Fruit fly (Drosophila melanogaster) whole organism, embryonic: ENCODE results near the gene CG5910.

Source experiments
- ATbp ChIP-seq: fragments of 200-800 bp; sonication (Bioruptor generic); optimal IDR thresholded peaks from 2 replicates; lab custom pipeline; 2017; ENCODE audit warnings: missing biosample characterization, mild to moderate bottlenecking, missing genetic modification characterization, missing genetic modification reagents
- Aef1 ChIP-seq: fragments of 200-800 bp; sonication (Bioruptor generic); IDR thresholded peaks from 3 replicates; pipeline ENCODE4 v1.3.6; 2022; ENCODE audit warnings: missing biosample characterization, missing genetic modification characterization
- BtbVII ChIP-seq: fragments of 200-800 bp; sonication (Bioruptor generic); optimal IDR thresholded peaks from 3 replicates; lab custom pipeline; 2017; ENCODE audit warnings: missing biosample characterization, mild to moderate bottlenecking, missing genetic modification characterization
- CG10267 ChIP-seq: fragments of 200-800 bp; sonication (Bioruptor generic); optimal IDR thresholded peaks from 2 replicates; lab custom pipeline; 2018; ENCODE audit warnings: missing biosample characterization, mild to moderate bottlenecking, missing genetic modification characterization, moderate library complexity
- CG10979 ChIP-seq: fragments of 200-800 bp; sonication (Bioruptor generic); optimal IDR thresholded peaks from 2 replicates; lab custom pipeline; 2018; ENCODE audit warnings: missing biosample characterization, mild to moderate bottlenecking, missing genetic modification characterization, moderate library complexity
- CG11560 ChIP-seq: fragments of 200-800 bp; sonication (Bioruptor generic); IDR thresholded peaks from 3 replicates; pipeline ENCODE4 v1.3.6; 2022; ENCODE audit warnings: missing biosample characterization, missing genetic modification characterization
- CG12769 ChIP-seq: fragments of 200-800 bp; sonication (Bioruptor generic); optimal IDR thresholded peaks from 2 replicates; lab custom pipeline; 2019; ENCODE audit warnings: missing biosample characterization, mild to moderate bottlenecking, missing genetic modification characterization, moderate library complexity
- CG14667 ChIP-seq: fragments of 200-800 bp; sonication (Bioruptor generic); IDR thresholded peaks from 2 replicates; pipeline ENCODE4 v1.3.6; 2022; ENCODE audit warnings: missing biosample characterization, missing genetic modification characterization
- CG14710 ChIP-seq: fragments of 200-800 bp; sonication (Bioruptor generic); optimal IDR thresholded peaks from 3 replicates; lab custom pipeline; 2019; ENCODE audit warnings: missing biosample characterization, mild to moderate bottlenecking, missing genetic modification characterization, moderate library complexity
- CG15696 ChIP-seq: fragments of 200-800 bp; sonication (Bioruptor generic); optimal IDR thresholded peaks from 2 replicates; lab custom pipeline; 2019; ENCODE audit warnings: missing biosample characterization, mild to moderate bottlenecking, missing genetic modification characterization, moderate library complexity
- CG16813 ChIP-seq: fragments of 200-800 bp; sonication (Bioruptor generic); IDR thresholded peaks from 3 replicates; pipeline ENCODE4 v1.3.6; 2022; ENCODE audit warnings: missing biosample characterization, missing genetic modification characterization; ENCODE audit not compliant: partially characterized antibody
- CG30403 ChIP-seq: fragments of 200-800 bp; sonication (Bioruptor generic); optimal IDR thresholded peaks from 3 replicates; lab custom pipeline; 2016; ENCODE audit warnings: missing biosample characterization, missing genetic modification characterization
- CG32772 ChIP-seq: fragments of 200-800 bp; sonication (Bioruptor generic); IDR thresholded peaks from 2 replicates; pipeline ENCODE4 v1.3.6; 2022; ENCODE audit warnings: missing biosample characterization, missing genetic modification characterization
- CG3726 ChIP-seq: fragments of 200-800 bp; sonication (Bioruptor generic); IDR thresholded peaks from 3 replicates; pipeline ENCODE4, ENCODE4 v1.3.6; 2022; ENCODE audit warnings: missing biosample characterization, missing genetic modification characterization
- CG4404 ChIP-seq: fragments of 200-800 bp; sonication (Bioruptor generic); IDR thresholded peaks from 2 replicates; pipeline ENCODE4 v1.3.6; 2022; ENCODE audit warnings: missing biosample characterization, missing genetic modification characterization
- CG5180 ChIP-seq: fragments of 200-800 bp; sonication (Bioruptor generic); optimal IDR thresholded peaks from 3 replicates; lab custom pipeline; 2017; ENCODE audit warnings: missing biosample characterization, missing genetic modification characterization, mild to moderate bottlenecking, moderate library complexity, missing genetic modification reagents
- CG6689 ChIP-seq: fragments of 200-800 bp; sonication (Bioruptor generic); IDR thresholded peaks from 2 replicates; pipeline ENCODE4 v1.3.6; 2022; ENCODE audit warnings: missing biosample characterization, missing genetic modification characterization
- CG7271 ChIP-seq: fragments of 200-800 bp; sonication (Bioruptor generic); optimal IDR thresholded peaks from 2 replicates; lab custom pipeline; 2018; ENCODE audit warnings: missing biosample characterization, mild to moderate bottlenecking, missing genetic modification characterization, moderate library complexity
- CG7839 ChIP-seq: fragments of 200-800 bp; sonication (Bioruptor generic); optimal IDR thresholded peaks from 3 replicates; lab custom pipeline; 2018; ENCODE audit warnings: missing biosample characterization, mild to moderate bottlenecking, missing genetic modification characterization, moderate library complexity
- CG8388 ChIP-seq: fragments of 200-800 bp; sonication (Bioruptor generic); optimal IDR thresholded peaks from 2 replicates; lab custom pipeline; 2019; ENCODE audit warnings: missing biosample characterization, mild to moderate bottlenecking, missing genetic modification characterization, moderate library complexity
- CTCF ChIP-seq: fragments of 200-800 bp; sonication (Bioruptor generic); optimal IDR thresholded peaks from 2 replicates; lab custom pipeline; 2017; ENCODE audit warnings: missing biosample characterization, mild to moderate bottlenecking, missing genetic modification characterization, moderate library complexity
- CoRest ChIP-seq: fragments of 200-800 bp; sonication (Bioruptor generic); optimal IDR thresholded peaks from 3 replicates; lab custom pipeline; 2018; ENCODE audit warnings: missing biosample characterization, mild to moderate bottlenecking, missing genetic modification characterization, moderate library complexity
- Ets65A ChIP-seq: fragments of 200-800 bp; sonication (Bioruptor generic); peaks from one replicate; lab custom pipeline; 2016; ENCODE audit warnings: missing biosample characterization, missing genetic modification characterization
- Gug ChIP-seq: fragments of 200-800 bp; sonication (Bioruptor generic); IDR thresholded peaks from 4 replicates; pipeline ENCODE4 v1.3.6; 2022; ENCODE audit warnings: missing biosample characterization, missing genetic modification characterization
- Hr51 ChIP-seq, 2 experiments: fragments of 200-800 bp; sonication (Bioruptor generic); optimal IDR thresholded peaks; 2 replicates in 1 of 2; 3 replicates in 1 of 2; lab custom pipeline; 2016 to 2018; ENCODE audit warnings: missing biosample characterization in 2 of 2, missing genetic modification characterization in 2 of 2, mild to moderate bottlenecking in 1 of 2, moderate library complexity in 1 of 2
- Hsf ChIP-seq: fragments of 200-800 bp; sonication (Bioruptor generic); optimal IDR thresholded peaks from 3 replicates; lab custom pipeline; 2016; ENCODE audit warnings: missing biosample characterization, missing genetic modification characterization
- Med ChIP-seq: fragments of 200-800 bp; sonication (Bioruptor generic); peaks from one replicate; lab custom pipeline; 2016; ENCODE audit warnings: missing biosample characterization, missing genetic modification characterization, mild to moderate bottlenecking, inconsistent platforms, moderate library complexity
- Poxn ChIP-seq: fragments of 200-800 bp; sonication (Bioruptor generic); IDR thresholded peaks from 2 replicates; pipeline ENCODE4 v1.3.6; 2022; ENCODE audit warnings: missing biosample characterization, missing genetic modification characterization
- Sox102F ChIP-seq: fragments of 200-800 bp; sonication (Bioruptor generic); optimal IDR thresholded peaks from 2 replicates; lab custom pipeline; 2018; ENCODE audit warnings: missing biosample characterization, mild to moderate bottlenecking, missing genetic modification characterization, moderate library complexity
- Spps ChIP-seq: fragments of 200-800 bp; sonication (Bioruptor generic); optimal IDR thresholded peaks from 2 replicates; lab custom pipeline; 2018; ENCODE audit warnings: missing biosample characterization, mild to moderate bottlenecking, missing genetic modification characterization
- Xrp1 ChIP-seq: fragments of 200-800 bp; sonication (Bioruptor generic); IDR thresholded peaks from 2 replicates; pipeline ENCODE4 v1.3.6; 2022; ENCODE audit warnings: missing biosample characterization, missing genetic modification characterization
- ara ChIP-seq: fragments of 200-800 bp; sonication (Bioruptor generic); IDR thresholded peaks from 2 replicates; pipeline ENCODE4 v1.3.6; 2022; ENCODE audit warnings: missing biosample characterization, missing genetic modification characterization
- bsh ChIP-seq, 2 experiments: fragments of 200-800 bp; sonication (Bioruptor generic); optimal IDR thresholded peaks; 2 replicates each; lab custom pipeline; 2017 to 2018; ENCODE audit warnings: mild to moderate bottlenecking in 2 of 2, missing biosample characterization in 2 of 2, missing genetic modification characterization in 2 of 2, moderate library complexity in 1 of 2
- chif ChIP-seq, 2 experiments: fragments of 200-800 bp; sonication (Bioruptor generic); optimal IDR thresholded peaks; 3 replicates each; lab custom pipeline; 2016; ENCODE audit warnings: missing biosample characterization in 2 of 2, missing genetic modification characterization in 2 of 2
- chn ChIP-seq: fragments of 200-800 bp; sonication (Bioruptor generic); optimal IDR thresholded peaks from 2 replicates; lab custom pipeline; 2016; ENCODE audit warnings: missing biosample characterization, missing genetic modification characterization
- fd96Cb ChIP-seq: fragments of 200-800 bp; sonication (Bioruptor generic); optimal IDR thresholded peaks from 2 replicates; lab custom pipeline; 2018; ENCODE audit warnings: missing biosample characterization, mild to moderate bottlenecking, missing genetic modification characterization, moderate library complexity
- lola ChIP-seq, 3 experiments: fragments of >200 bp in 2 of 3; fragments of 200-800 bp in 1 of 3; sonication (Bioruptor generic) in 1 of 3; optimal IDR thresholded peaks; 2 replicates each; lab custom pipeline; 2017 to 2019; ENCODE audit warnings: missing biosample characterization in 3 of 3, missing genetic modification characterization in 3 of 3, mild to moderate bottlenecking in 1 of 3, moderate library complexity in 1 of 3
- lov ChIP-seq, 2 experiments: fragments of 200-800 bp in 1 of 2; fragments of >200 bp in 1 of 2; sonication (Bioruptor generic) in 1 of 2; IDR thresholded peaks in 1 of 2; optimal IDR thresholded peaks in 1 of 2; 2 replicates in 1 of 2; 3 replicates in 1 of 2; pipeline versions ENCODE4 v1.3.6 to Lab custom; 2017 to 2022; ENCODE audit warnings: missing biosample characterization in 1 of 2, missing genetic modification characterization in 1 of 2
- phol ChIP-seq: fragments of 200-800 bp; sonication (Bioruptor generic); optimal IDR thresholded peaks from 3 replicates; lab custom pipeline; 2018; ENCODE audit warnings: missing biosample characterization, mild to moderate bottlenecking, missing genetic modification characterization, moderate library complexity
- row ChIP-seq: fragments of 200-800 bp; sonication (Bioruptor generic); IDR thresholded peaks from 3 replicates; pipeline ENCODE4 v1.3.6; 2022; ENCODE audit warnings: missing biosample characterization, missing genetic modification characterization
- sim ChIP-seq: fragments of 200-800 bp; sonication (Bioruptor generic); IDR thresholded peaks from 2 replicates; pipeline ENCODE4 v1.3.6; 2022; ENCODE audit warnings: missing biosample characterization, missing genetic modification characterization
- sisA ChIP-seq: fragments of 200-800 bp; sonication (Bioruptor generic); IDR thresholded peaks from 2 replicates; pipeline ENCODE4 v1.3.6; 2022; ENCODE audit warnings: missing biosample characterization, missing genetic modification characterization
- sug ChIP-seq: fragments of 200-800 bp; optimal IDR thresholded peaks from 2 replicates; lab custom pipeline; 2019; ENCODE audit warnings: missing biosample characterization, mild to moderate bottlenecking, missing genetic modification characterization, moderate library complexity
- tgo ChIP-seq: fragments of 200-800 bp; sonication (Bioruptor generic); IDR thresholded peaks from 3 replicates; pipeline ENCODE4 v1.3.6; 2022; ENCODE audit warnings: missing biosample characterization, missing genetic modification characterization
- toy ChIP-seq: fragments of 200-800 bp; sonication (Bioruptor generic); IDR thresholded peaks from 2 replicates; pipeline ENCODE4 v1.3.6; 2022; ENCODE audit warnings: missing biosample characterization, missing genetic modification characterization
- tx ChIP-seq: fragments of 200-800 bp; sonication (Bioruptor generic); optimal IDR thresholded peaks from 2 replicates; lab custom pipeline; 2016; ENCODE audit warnings: missing biosample characterization, missing genetic modification characterization
- zfh1 ChIP-seq: fragments of 200-800 bp; sonication (Bioruptor generic); IDR thresholded peaks from 3 replicates; pipeline ENCODE4 v1.3.6; 2022; ENCODE audit warnings: missing biosample characterization, missing genetic modification characterization

Gene CG5910

dm6 chr3L:20447337-20447736 lies 5.1 kb downstream of the CG5910 start (continued):
- TF ChIP-seq sim (GFP tag; lab: Robert Waterston, UW) (0 out of 2 replicates have a peak, but pooled peaks have one; percentile 17), Gug (GFP tag; lab: Robert Waterston, UW) (peak; percentile 21; the same call in 1 of the 4 replicates), CG15696 (tag; lab: Kevin White, UChicago) (peak; percentile 32), CG7271 (tag; lab: Kevin White, UChicago) (no peak), CTCF (GFP tag; lab: Kevin White, UChicago) (no peak), CG4404 (GFP tag; lab: Robert Waterston, UW) (0 out of 2 replicates have a peak, but pooled peaks have one; percentile 33), Ets65A (GFP tag; lab: Kevin White, UChicago) (no peak), CG32772 (GFP tag; lab: Robert Waterston, UW) (0 out of 2 replicates have a peak, but pooled peaks have one; percentile 22), ATbp (GFP tag; lab: Kevin White, UChicago) (peak; percentile 4), row (GFP tag; lab: Robert Waterston, UW) (0 out of 3 replicates have a peak, but pooled peaks have one; percentile 33), Med (GFP tag; lab: Kevin White, UChicago) (peak; percentile 55), Poxn (GFP tag; lab: Robert Waterston, UW) (no peak), CG14667 (GFP tag; lab: Robert Waterston, UW) (0 out of 2 replicates have a peak, but pooled peaks have one; percentile 11), CG14710 (tag; lab: Kevin White, UChicago) (peak; percentile 30), CG12769 (tag; lab: Kevin White, UChicago) (no peak), CoRest (tag; lab: Kevin White, UChicago) (peak; percentile 26), tgo (GFP tag; lab: Robert Waterston, UW) (peak; percentile 30; the same call in 1 of the 3 replicates), CG10979 (peak; percentile 53), CG10267 (tag; lab: Kevin White, UChicago) (peak; percentile 10), lola (GFP tag; optimal IDR thresholded peaks at IDR 0.05; lab: Kevin White, UChicago) (peak in 1 of 3 experiments; percentile 50), Sox102F (GFP tag; lab: Kevin White, UChicago) (peak; percentile 39), CG30403 (GFP tag; lab: Kevin White, UChicago) (peak; percentile 37), sisA (GFP tag; lab: Robert Waterston, UW) (peak; percentile 45), BtbVII (GFP tag; lab: Kevin White, UChicago) (no peak), Spps (tag; lab: Kevin White, UChicago) (peak; percentile 34), chn (GFP tag; lab: Kevin White, UChicago) (peak; percentile 12), CG7839 (peak; percentile 32), phol (tag; lab: Kevin White, UChicago) (peak; percentile 54), fd96Cb (tag; lab: Kevin White, UChicago) (peak; percentile 36), CG11560 (tag; lab: Robert Waterston, UW) (0 out of 3 replicates have a peak, but pooled peaks have one; percentile 35), CG16813 (GFP tag; lab: Robert Waterston, UW) (0 out of 3 replicates have a peak, but pooled peaks have one; percentile 21), CG3726 (GFP tag; lab: Robert Waterston, UW) (0 out of 3 replicates have a peak, but pooled peaks have one; percentile 36), ara (0 out of 2 replicates have a peak, but pooled peaks have one; percentile 23), Xrp1 (GFP tag; lab: Robert Waterston, UW) (peak; percentile 48), CG8388 (GFP tag; lab: Kevin White, UChicago) (peak; percentile 35), chif (GFP tag; optimal IDR thresholded peaks at IDR 0.05; lab: Kevin White, UChicago) (peak in 1 of 2 experiments; percentile 64), bsh (GFP tag; optimal IDR thresholded peaks at IDR 0.05; lab: Kevin White, UChicago) (peak in 1 of 2 experiments; percentile 43), toy (GFP tag; lab: Robert Waterston, UW) (0 out of 2 replicates have a peak, but pooled peaks have one; percentile 6), sug (tag; lab: Kevin White, UChicago) (no peak), tx (GFP tag; lab: Kevin White, UChicago) (no peak), Hr51 (GFP tag; optimal IDR thresholded peaks at IDR 0.05; lab: Kevin White, UChicago) (no peak), zfh1 (GFP tag; lab: Robert Waterston, UW) (peak; percentile 59; the same call in 2 of the 3 replicates), Aef1 (GFP tag; lab: Robert Waterston, UW) (no peak), Hsf (GFP tag; lab: Kevin White, UChicago) (peak; percentile 9), lov (optimal IDR thresholded peaks at IDR 0.05; lab: Kevin White, UChicago) (no peak), lov (GFP tag; IDR thresholded peaks at IDR 0.05; lab: Robert Waterston, UW) (0 out of 3 replicates have a peak, but pooled peaks have one; percentile 8), CG6689 (GFP tag; lab: Robert Waterston, UW) (peak; percentile 36; the same call in 1 of the 2 replicates), CG5180 (peak; percentile 79)
